Fruit fly (Drosophila melanogaster) whole organism, larva: Measurements from ENCODE around the gene CG32847.

Experiments
- noc ChIP-seq: fragments of 200-800 bp; sonication (Bioruptor generic); optimal IDR thresholded peaks from 3 replicates; lab custom pipeline; 2019; ENCODE audit warnings: missing biosample characterization, mild to moderate bottlenecking, missing genetic modification characterization, moderate library complexity

The CG32847 gene

dm6 chr3L:15121272-15121671 is at the start of gene CG32847:
CG32847 (plus strand) TSS chr3L:15121572.
- no peak for TF ChIP-seq noc (tag; lab: Kevin White, UChicago)

DNA sequence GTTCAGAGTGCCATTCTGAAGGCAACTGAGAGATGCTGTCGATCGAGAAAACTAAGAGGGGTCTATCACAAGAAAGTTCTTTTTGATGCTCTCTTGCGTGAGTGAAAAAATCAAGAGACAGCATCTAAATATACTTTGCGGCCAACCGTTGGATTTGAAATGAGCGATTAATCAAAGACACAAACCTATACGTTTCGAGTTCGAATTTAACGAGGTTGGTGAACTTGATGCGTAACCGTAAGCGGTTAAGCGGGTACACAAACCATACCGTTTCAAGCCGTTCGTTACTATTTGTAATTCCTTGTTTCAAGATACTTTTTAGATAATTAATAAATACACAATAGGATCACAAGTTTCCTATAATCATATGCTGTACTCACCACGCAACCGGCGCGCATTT is 49.2 kb upstream of the CG32847 start:
- no peak for TF ChIP-seq noc (tag; lab: Kevin White, UChicago)

DNA sequence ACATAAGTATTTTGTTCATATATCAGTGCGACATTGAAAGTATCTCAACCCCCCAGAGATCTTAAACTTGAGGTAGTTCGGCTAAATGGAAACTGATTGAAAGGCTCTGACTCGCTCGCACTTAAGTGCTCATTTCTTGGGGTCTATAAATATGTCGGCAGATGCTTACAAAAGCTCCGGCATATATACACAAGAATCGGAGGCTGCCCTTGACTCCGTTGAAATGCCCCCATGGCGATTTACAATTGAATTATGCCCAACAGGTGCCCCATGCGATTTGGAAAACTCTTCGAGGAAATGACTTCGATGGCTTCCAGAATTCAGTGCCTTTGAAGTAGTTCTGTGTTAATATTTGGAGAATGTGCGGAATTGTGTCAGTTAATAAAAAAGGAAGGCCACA is 47.7 kb upstream of the CG32847 start:
- TF ChIP-seq noc (tag; lab: Kevin White, UChicago), result no peak

- TF ChIP-seq noc (tag; lab: Kevin White, UChicago), result no peak
Measured at dm6 chr3L:15076380-15076779, 45.0 kb upstream of the CG32847 start.

DNA sequence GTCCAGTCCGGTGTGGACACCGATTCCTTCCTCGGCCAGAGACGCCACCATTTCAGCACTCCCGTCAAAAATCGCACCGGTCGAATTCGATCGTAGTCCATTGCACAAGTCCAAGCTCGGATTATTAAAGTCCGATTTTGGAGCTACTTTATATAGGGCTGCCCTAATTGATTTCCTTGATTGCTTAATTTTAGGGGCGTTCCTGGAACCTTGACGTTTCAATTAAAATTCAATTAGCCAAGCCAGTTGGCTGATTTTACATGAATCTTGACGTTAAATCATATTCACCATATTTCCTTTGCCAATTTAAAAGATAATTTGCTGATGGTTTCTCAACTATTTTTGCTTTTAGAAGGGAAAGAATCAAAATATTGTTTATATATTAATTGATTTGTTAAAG is 43.0 kb upstream of the CG32847 start, which contains the start of gene Or71a:
Gene Or71a (minus strand): TSS at position 101 of the 400 bp plus-strand sequence.
- no peak for TF ChIP-seq noc (tag; lab: Kevin White, UChicago)

dm6 chr3L:15079278-15079677 is 42.1 kb upstream of the CG32847 start:
- no peak for TF ChIP-seq noc (tag; lab: Kevin White, UChicago)

dm6 chr3L:15084288-15084687 is 37.1 kb upstream of the CG32847 start:
- no peak for TF ChIP-seq noc (tag; lab: Kevin White, UChicago)

dm6 chr3L:15088285-15088684 is 33.1 kb upstream of the CG32847 start:
- TF ChIP-seq noc (tag; lab: Kevin White, UChicago), result no peak

DNA sequence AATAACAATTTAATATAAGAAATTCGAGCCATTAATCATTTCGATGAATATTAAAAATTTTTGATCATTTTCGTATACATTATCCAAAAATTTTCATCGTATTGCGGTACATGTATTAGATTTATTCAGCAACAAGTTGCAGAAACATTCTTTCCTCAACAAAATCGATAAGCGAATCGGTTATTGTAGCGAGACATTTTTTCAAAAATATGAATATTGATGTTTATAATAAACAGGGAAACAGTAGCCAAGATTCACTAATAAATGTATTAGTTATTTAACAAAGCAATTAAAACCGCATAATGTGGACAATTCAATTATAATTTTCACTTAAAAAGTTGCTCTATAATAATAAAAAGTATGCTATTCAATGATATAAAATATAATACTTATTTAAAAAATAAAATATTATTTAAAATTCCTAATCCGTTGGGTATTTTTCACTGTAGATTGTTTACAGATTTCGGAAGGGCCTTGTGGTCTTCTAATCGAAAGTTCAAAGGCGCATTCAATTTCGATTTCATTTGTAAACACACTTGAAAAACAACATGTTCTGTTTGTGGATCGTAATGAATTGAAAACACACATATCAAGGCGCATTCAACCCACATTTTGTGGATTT is 32.2 kb upstream of the CG32847 start:
- TF ChIP-seq noc (tag; lab: Kevin White, UChicago), result no peak

DNA sequence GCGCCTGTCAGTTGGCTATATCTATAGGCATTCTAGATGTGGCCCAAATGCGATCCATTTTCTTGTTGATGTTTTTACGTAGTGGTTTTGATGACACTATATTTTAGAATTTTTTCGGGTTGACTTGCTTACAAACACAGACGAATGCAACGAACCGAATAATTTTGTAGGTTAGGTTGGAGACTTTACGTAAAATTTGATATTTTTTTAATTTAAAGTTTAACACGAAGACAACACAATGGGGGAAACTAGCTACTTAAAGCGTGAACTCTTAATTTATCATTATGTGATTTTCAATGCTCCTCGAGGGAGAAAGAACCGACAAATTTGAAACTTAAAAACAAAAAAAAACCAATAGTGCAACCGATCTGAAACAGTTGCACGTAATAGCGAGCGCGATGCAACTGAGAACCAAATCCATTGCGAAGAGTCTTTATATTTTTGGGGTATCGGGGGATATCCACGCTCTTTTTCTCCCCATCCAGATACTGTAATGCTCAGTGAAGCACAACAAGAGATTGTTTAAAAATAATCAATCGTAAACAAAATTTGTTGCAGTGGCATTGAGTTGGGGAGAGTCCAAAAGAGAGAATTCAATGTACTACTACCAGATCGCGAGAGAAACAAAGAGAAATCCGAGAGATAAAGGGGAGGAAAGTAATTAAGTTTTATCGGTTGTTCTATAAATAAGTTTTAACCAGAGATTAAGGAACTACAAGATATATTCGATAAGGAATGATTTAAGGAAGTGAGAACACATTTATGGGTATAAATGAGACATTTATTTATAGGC is 31.3 kb upstream of the CG32847 start:
- TF ChIP-seq noc (tag; lab: Kevin White, UChicago), result no peak

- TF ChIP-seq noc (tag; lab: Kevin White, UChicago), result no peak
Measured at dm6 chr3L:15093929-15094588, 27.3 kb upstream of the CG32847 start.

DNA sequence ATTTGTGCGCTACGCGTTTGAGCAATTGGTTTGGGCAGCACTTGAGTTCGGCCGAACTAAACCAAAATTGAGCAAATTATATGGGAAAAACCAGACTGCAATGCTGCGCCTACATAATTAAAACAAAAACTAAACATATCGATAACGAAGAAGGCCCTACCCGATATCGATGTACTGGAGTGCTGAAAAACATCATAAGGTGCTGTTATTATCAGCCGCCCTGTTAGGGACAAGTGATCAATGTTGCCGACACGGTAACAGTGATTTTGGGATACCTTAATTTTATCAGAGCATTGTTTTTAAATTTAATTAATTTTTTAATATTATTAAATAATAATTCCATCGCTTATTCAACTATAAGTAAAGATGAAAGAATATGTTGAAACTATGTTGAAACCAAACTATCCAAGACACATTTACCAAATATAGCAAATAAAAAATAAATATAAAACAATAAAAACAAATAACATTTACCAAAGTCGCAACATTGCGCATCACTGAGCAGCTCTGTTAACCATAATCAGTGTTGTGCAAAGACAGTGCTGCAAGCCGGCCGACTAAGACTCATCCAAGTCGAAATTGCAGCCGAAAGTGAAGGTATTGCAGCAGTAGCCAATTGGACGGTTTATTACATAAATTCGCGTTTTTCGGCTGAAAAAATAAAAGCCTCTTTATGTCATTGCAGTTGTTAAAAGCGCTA is 26.6 kb upstream of the CG32847 start, which contains the start of the genes sstn, Plp and GlyRS:
Gene sstn (minus strand): TSS at position 131 of the 700 bp plus-strand sequence.
Gene Plp (minus strand): TSS at position 136 of the 700 bp plus-strand sequence.
Gene GlyRS (plus strand): TSS at position 554 of the 700 bp plus-strand sequence.
- TF ChIP-seq noc (tag; lab: Kevin White, UChicago), result peak; percentile 58

DNA sequence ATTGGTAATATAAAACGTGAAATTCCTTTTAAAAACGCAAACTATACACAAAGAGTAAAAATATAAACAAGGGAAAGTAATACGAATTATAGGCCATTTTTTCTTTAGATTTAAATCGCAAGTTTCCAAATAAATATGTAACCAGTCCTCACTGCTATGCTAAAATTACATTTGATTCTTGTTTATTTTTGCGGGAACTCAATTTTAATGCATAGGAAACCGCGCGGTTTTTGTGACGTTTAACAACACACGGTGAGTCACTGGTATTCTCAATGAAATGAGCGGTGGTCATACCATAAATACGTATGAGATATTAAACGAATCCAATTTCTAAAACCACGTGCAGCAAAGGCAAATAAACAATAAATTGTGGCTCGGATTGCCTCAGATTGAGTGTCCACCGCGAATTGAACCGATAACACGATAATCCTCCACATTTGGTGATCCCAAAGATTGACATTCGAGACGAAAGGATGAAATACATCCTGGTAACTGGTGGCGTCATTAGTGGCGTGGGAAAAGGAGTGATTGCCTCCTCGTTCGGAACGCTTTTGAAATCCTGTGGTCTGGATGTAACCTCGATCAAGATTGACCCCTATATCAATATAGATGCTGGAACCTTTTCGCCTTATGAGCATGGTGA is 23.4 kb upstream of the CG32847 start, which contains the start of gene Ctps:
Gene Ctps (plus strand): TSS at position 37 of the 643 bp plus-strand sequence.
- TF ChIP-seq noc (tag; lab: Kevin White, UChicago), result no peak

- peak; percentile 69 for TF ChIP-seq noc (tag; lab: Kevin White, UChicago)
Measured at dm6 chr3L:15098659-15099512, 22.5 kb upstream of the CG32847 start.
